Fruit fly (Drosophila melanogaster) whole organism, embryonic: ENCODE results near the gene CG16852.

Experiments
- Antp ChIP-seq: fragments of 200-800 bp; sonication (Bioruptor generic); optimal IDR thresholded peaks from 3 replicates; lab custom pipeline; 2016; ENCODE audit warnings: missing biosample characterization, missing genetic modification characterization
- Atf3 ChIP-seq: fragments of 200-800 bp; sonication (Bioruptor generic); optimal IDR thresholded peaks from 3 replicates; lab custom pipeline; 2016; ENCODE audit warnings: missing biosample characterization, missing genetic modification characterization
- BtbVII ChIP-seq: fragments of 200-800 bp; sonication (Bioruptor generic); optimal IDR thresholded peaks from 3 replicates; lab custom pipeline; 2017; ENCODE audit warnings: missing biosample characterization, mild to moderate bottlenecking, missing genetic modification characterization
- Bteb2 ChIP-seq: fragments of 200-800 bp; sonication (Bioruptor generic); optimal IDR thresholded peaks from 2 replicates; lab custom pipeline; 2016; ENCODE audit warnings: missing biosample characterization, missing genetic modification characterization
- CG10147 ChIP-seq: fragments of 200-800 bp; sonication (Bioruptor generic); optimal IDR thresholded peaks from 2 replicates; lab custom pipeline; 2019; ENCODE audit warnings: missing biosample characterization, mild to moderate bottlenecking, missing genetic modification characterization, moderate library complexity
- CG10209 ChIP-seq: fragments of 200-800 bp; sonication (Bioruptor generic); optimal IDR thresholded peaks from 3 replicates; lab custom pipeline; 2017; ENCODE audit warnings: missing biosample characterization, mild to moderate bottlenecking, missing genetic modification characterization, missing genetic modification reagents
- CG14014 ChIP-seq: fragments of 200-800 bp; sonication (Bioruptor generic); IDR thresholded peaks from 2 replicates; pipeline ENCODE4 v1.3.6; 2022; ENCODE audit warnings: missing biosample characterization, missing genetic modification characterization
- CG15011 ChIP-seq: fragments of 200-800 bp; sonication (Bioruptor generic); optimal IDR thresholded peaks from 3 replicates; lab custom pipeline; 2018; ENCODE audit warnings: missing biosample characterization, mild to moderate bottlenecking, missing genetic modification characterization
- CG18262 ChIP-seq: fragments of 200-800 bp; optimal IDR thresholded peaks from 3 replicates; lab custom pipeline; 2019; ENCODE audit warnings: missing biosample characterization, mild to moderate bottlenecking, missing genetic modification characterization, moderate library complexity
- CG18599 ChIP-seq: fragments of 200-800 bp; sonication (Bioruptor generic); optimal IDR thresholded peaks from 3 replicates; lab custom pipeline; 2017; ENCODE audit warnings: missing biosample characterization, missing genetic modification characterization, mild to moderate bottlenecking, moderate library complexity, missing genetic modification reagents
- CG32532 ChIP-seq: fragments of 200-800 bp; sonication (Bioruptor generic); IDR thresholded peaks from 2 replicates; pipeline ENCODE4 v1.3.6; 2022; ENCODE audit warnings: missing biosample characterization, missing genetic modification characterization
- CG34422 ChIP-seq: fragments of 200-800 bp; sonication (Bioruptor generic); IDR thresholded peaks from 3 replicates; pipeline ENCODE4 v1.3.6; 2022; ENCODE audit warnings: missing biosample characterization, missing genetic modification characterization
- CG3838 ChIP-seq: fragments of 200-800 bp; sonication (Bioruptor generic); optimal IDR thresholded peaks from 3 replicates; lab custom pipeline; 2016; ENCODE audit warnings: missing biosample characterization, missing genetic modification characterization
- CG3847 ChIP-seq: fragments of 200-800 bp; sonication (Bioruptor generic); IDR thresholded peaks from 2 replicates; pipeline ENCODE4 v1.3.6; 2022; ENCODE audit warnings: missing biosample characterization, missing genetic modification characterization
- CG42726 ChIP-seq: fragments of 200-800 bp; sonication (Bioruptor generic); IDR thresholded peaks from 2 replicates; pipeline ENCODE4 v1.3.6; 2022; ENCODE audit warnings: missing biosample characterization, missing genetic modification characterization; ENCODE audit not compliant: partially characterized antibody
- CG43689 ChIP-seq: fragments of 200-800 bp; sonication (Bioruptor generic); IDR thresholded peaks from 2 replicates; pipeline ENCODE4 v1.3.6; 2022; ENCODE audit warnings: missing biosample characterization, missing genetic modification characterization
- CG4404 ChIP-seq: fragments of 200-800 bp; sonication (Bioruptor generic); IDR thresholded peaks from 2 replicates; pipeline ENCODE4 v1.3.6; 2022; ENCODE audit warnings: missing biosample characterization, missing genetic modification characterization
- CG5953 ChIP-seq: fragments of 200-800 bp; sonication (Bioruptor generic); IDR thresholded peaks from 2 replicates; pipeline ENCODE4 v1.3.6; 2022; ENCODE audit warnings: missing biosample characterization, missing genetic modification characterization
- CG6654 ChIP-seq: fragments of 200-800 bp; sonication (Bioruptor generic); optimal IDR thresholded peaks from 2 replicates; lab custom pipeline; 2017; ENCODE audit warnings: missing biosample characterization, mild to moderate bottlenecking, missing genetic modification characterization
- CG8478 ChIP-seq: fragments of >200 bp; optimal IDR thresholded peaks from 2 replicates; lab custom pipeline; 2018
- Fer1 ChIP-seq: fragments of 200-800 bp; sonication (Bioruptor generic); optimal IDR thresholded peaks from 2 replicates; lab custom pipeline; 2017; ENCODE audit warnings: missing biosample characterization, mild to moderate bottlenecking, missing genetic modification characterization
- H2.0 ChIP-seq: fragments of 200-800 bp; sonication (Bioruptor generic); IDR thresholded peaks from 2 replicates; pipeline ENCODE4 v1.3.6; 2022; ENCODE audit warnings: missing biosample characterization, missing genetic modification characterization
- Nf-YA ChIP-seq: fragments of 200-800 bp; sonication (Bioruptor generic); IDR thresholded peaks from 2 replicates; pipeline ENCODE4 v1.3.6; 2022; ENCODE audit warnings: missing biosample characterization, missing genetic modification characterization
- Ptx1 ChIP-seq: fragments of 200-800 bp; sonication (Bioruptor generic); IDR thresholded peaks from 2 replicates; pipeline ENCODE4 v1.3.6; 2022; ENCODE audit warnings: missing biosample characterization, missing genetic modification characterization
- Rx ChIP-seq: fragments of 200-800 bp; sonication (Bioruptor generic); IDR thresholded peaks from 2 replicates; pipeline ENCODE4 v1.3.6; 2022; ENCODE audit warnings: missing biosample characterization, missing genetic modification characterization
- Sox102F ChIP-seq: fragments of 200-800 bp; sonication (Bioruptor generic); optimal IDR thresholded peaks from 2 replicates; lab custom pipeline; 2018; ENCODE audit warnings: missing biosample characterization, mild to moderate bottlenecking, missing genetic modification characterization, moderate library complexity
- ab ChIP-seq: fragments of 200-800 bp; sonication (Bioruptor generic); optimal IDR thresholded peaks from 2 replicates; lab custom pipeline; 2016; ENCODE audit warnings: missing biosample characterization, missing genetic modification characterization
- ara ChIP-seq: fragments of 200-800 bp; sonication (Bioruptor generic); IDR thresholded peaks from 2 replicates; pipeline ENCODE4 v1.3.6; 2022; ENCODE audit warnings: missing biosample characterization, missing genetic modification characterization
- bab2 ChIP-seq: fragments of 200-800 bp; sonication (Bioruptor generic); optimal IDR thresholded peaks from 2 replicates; lab custom pipeline; 2016; ENCODE audit warnings: missing biosample characterization, missing genetic modification characterization
- bbx ChIP-seq: fragments of 200-800 bp; sonication (Bioruptor generic); IDR thresholded peaks from 2 replicates; pipeline ENCODE4 v1.3.6; 2022; ENCODE audit warnings: missing biosample characterization, missing genetic modification characterization; ENCODE audit not compliant: partially characterized antibody
- cg ChIP-seq: fragments of 200-800 bp; sonication (Bioruptor generic); optimal IDR thresholded peaks from 3 replicates; lab custom pipeline; 2019; ENCODE audit warnings: missing biosample characterization, mild to moderate bottlenecking, missing genetic modification characterization, moderate library complexity
- croc ChIP-seq: fragments of 200-800 bp; sonication (Bioruptor generic); conservative IDR thresholded peaks from 3 replicates; pipeline ENCODE4 v1.3.6; 2022; ENCODE audit warnings: missing biosample characterization, missing genetic modification characterization
- emc ChIP-seq: fragments of 200-800 bp; sonication (Bioruptor generic); optimal IDR thresholded peaks from 2 replicates; lab custom pipeline; 2016; ENCODE audit warnings: missing biosample characterization, missing genetic modification characterization
- ewg ChIP-seq: fragments of 200-800 bp; sonication (Bioruptor generic); optimal IDR thresholded peaks from 3 replicates; lab custom pipeline; 2017; ENCODE audit warnings: mild to moderate bottlenecking, missing biosample characterization, missing genetic modification reagents, missing genetic modification characterization
- fd102C ChIP-seq: fragments of 200-800 bp; sonication (Bioruptor generic); optimal IDR thresholded peaks from 2 replicates; lab custom pipeline; 2018; ENCODE audit warnings: missing biosample characterization, mild to moderate bottlenecking, missing genetic modification characterization, moderate library complexity
- fd3F ChIP-seq: fragments of 200-800 bp; sonication (Bioruptor generic); optimal IDR thresholded peaks from 2 replicates; lab custom pipeline; 2018; ENCODE audit warnings: missing biosample characterization, mild to moderate bottlenecking, missing genetic modification characterization, moderate library complexity
- gcm2 ChIP-seq: fragments of 200-800 bp; sonication (Bioruptor generic); optimal IDR thresholded peaks from 2 replicates; lab custom pipeline; 2016; ENCODE audit warnings: missing biosample characterization, missing genetic modification characterization
- her ChIP-seq: fragments of 200-800 bp; sonication (Bioruptor generic); optimal IDR thresholded peaks from 2 replicates; lab custom pipeline; 2016; ENCODE audit warnings: missing biosample characterization, missing genetic modification characterization
- insv ChIP-seq, 2 experiments: fragments of 200-800 bp; sonication (Bioruptor generic); optimal IDR thresholded peaks; 3 replicates each; lab custom pipeline; 2016 to 2018; ENCODE audit warnings: missing biosample characterization in 2 of 2, missing genetic modification characterization in 2 of 2
- lov ChIP-seq, 2 experiments: fragments of 200-800 bp in 1 of 2; fragments of >200 bp in 1 of 2; sonication (Bioruptor generic) in 1 of 2; IDR thresholded peaks in 1 of 2; optimal IDR thresholded peaks in 1 of 2; 2 replicates in 1 of 2; 3 replicates in 1 of 2; pipeline versions ENCODE4 v1.3.6 to Lab custom; 2017 to 2022; ENCODE audit warnings: missing biosample characterization in 1 of 2, missing genetic modification characterization in 1 of 2
- nau ChIP-seq: fragments of 200-800 bp; sonication (Bioruptor generic); optimal IDR thresholded peaks from 3 replicates; lab custom pipeline; 2017; ENCODE audit warnings: missing biosample characterization, mild to moderate bottlenecking, missing genetic modification characterization, missing genetic modification reagents
- pan ChIP-seq, 4 experiments: fragments of >200 bp in 3 of 4; fragments of 200-800 bp in 1 of 4; sonication (Bioruptor generic) in 1 of 4; optimal IDR thresholded peaks in 3 of 4; IDR thresholded peaks in 1 of 4; 2 replicates each; pipeline versions ENCODE4 v1.3.6 to Lab custom; 2017 to 2022; ENCODE audit warnings: missing biosample characterization in 2 of 4, missing genetic modification characterization in 2 of 4, mixed read lengths in 1 of 4
- shn ChIP-seq: fragments of 200-800 bp; sonication (Bioruptor generic); optimal IDR thresholded peaks from 3 replicates; lab custom pipeline; 2016; ENCODE audit warnings: missing biosample characterization, missing genetic modification characterization
- sim ChIP-seq: fragments of 200-800 bp; sonication (Bioruptor generic); IDR thresholded peaks from 2 replicates; pipeline ENCODE4 v1.3.6; 2022; ENCODE audit warnings: missing biosample characterization, missing genetic modification characterization
- slp2 ChIP-seq: fragments of 200-800 bp; sonication (Bioruptor generic); optimal IDR thresholded peaks from 2 replicates; lab custom pipeline; 2016; ENCODE audit warnings: missing biosample characterization, missing genetic modification characterization
- tll ChIP-seq, 2 experiments: fragments of 200-800 bp in 1 of 2; fragments of >200 bp in 1 of 2; sonication (Bioruptor generic) in 1 of 2; optimal IDR thresholded peaks; 2 replicates each; lab custom pipeline; 2017 to 2019; ENCODE audit warnings: missing biosample characterization in 2 of 2, missing genetic modification characterization in 2 of 2, mild to moderate bottlenecking in 1 of 2, moderate library complexity in 1 of 2
- tup ChIP-seq: fragments of 200-800 bp; sonication (Bioruptor generic); optimal IDR thresholded peaks from 2 replicates; lab custom pipeline; 2016; ENCODE audit warnings: missing biosample characterization, mild to moderate bottlenecking, missing genetic modification characterization, moderate library complexity
- zfh2 ChIP-seq: fragments of 200-800 bp; sonication (Bioruptor generic); optimal IDR thresholded peaks from 2 replicates; lab custom pipeline; 2016; ENCODE audit warnings: missing biosample characterization, missing genetic modification characterization

CG16852 gene

dm6 chr2L:13512182-13513032 lies 28.1 kb upstream of the CG16852 start (continued):
- TF ChIP-seq nau (GFP tag; lab: Kevin White, UChicago) (no peak), Antp (peak; percentile 10), Ptx1 (peak; percentile 61; the same call in 1 of the 2 replicates), CG43689 (no peak), fd3F (peak; percentile 39), insv (GFP tag; optimal IDR thresholded peaks at IDR 0.05; lab: Kevin White, UChicago) (no peak), bab2 (GFP tag; lab: Kevin White, UChicago) (peak; percentile 12), emc (GFP tag; lab: Kevin White, UChicago) (no peak), Sox102F (GFP tag; lab: Kevin White, UChicago) (peak; percentile 47), Bteb2 (GFP tag; lab: Kevin White, UChicago) (peak; percentile 26), CG10209 (GFP tag; lab: Kevin White, UChicago) (no peak), lov (optimal IDR thresholded peaks at IDR 0.05; lab: Kevin White, UChicago) (no peak), lov (GFP tag; IDR thresholded peaks at IDR 0.05; lab: Robert Waterston, UW) (no peak), CG34422 (GFP tag; lab: Robert Waterston, UW) (peak; percentile 38; the same call in 1 of the 3 replicates), cg (GFP tag; lab: Kevin White, UChicago) (no peak), Nf-YA (no peak), tll (GFP tag; optimal IDR thresholded peaks at IDR 0.05; lab: Kevin White, UChicago) (no peak), CG5953 (GFP tag; lab: Robert Waterston, UW) (no peak), fd102C (GFP tag; lab: Kevin White, UChicago) (no peak), CG18599 (GFP tag; lab: Kevin White, UChicago) (no peak), ewg (GFP tag; lab: Kevin White, UChicago) (no peak), her (GFP tag; lab: Kevin White, UChicago) (peak; percentile 6), BtbVII (GFP tag; lab: Kevin White, UChicago) (no peak), Atf3 (GFP tag; lab: Kevin White, UChicago) (no peak), sim (no peak), tup (GFP tag; lab: Kevin White, UChicago) (no peak), Rx (no peak), CG15011 (GFP tag; lab: Kevin White, UChicago) (no peak), CG3838 (no peak), croc (GFP tag; lab: Robert Waterston, UW) (no peak), gcm2 (no peak), CG8478 (no peak), zfh2 (GFP tag; lab: Kevin White, UChicago) (no peak), ara (GFP tag; lab: Robert Waterston, UW) (no peak), CG32532 (peak; percentile 37; the same call in 1 of the 2 replicates), pan (optimal IDR thresholded peaks at IDR 0.05; lab: Kevin White, UChicago) (no peak), pan (GFP tag; optimal IDR thresholded peaks at IDR 0.05 in 1 of 2, IDR thresholded peaks at IDR 0.05 in 1 of 2) (peak in 1 of 2 experiments; percentile 48), CG10147 (GFP tag; lab: Kevin White, UChicago) (no peak), CG4404 (GFP tag; lab: Robert Waterston, UW) (no peak), CG3847 (GFP tag; lab: Robert Waterston, UW) (peak; percentile 31; the same call in 1 of the 2 replicates), bbx (GFP tag; lab: Robert Waterston, UW) (no peak), CG14014 (GFP tag; lab: Robert Waterston, UW) (no peak), ab (no peak), slp2 (GFP tag; lab: Kevin White, UChicago) (no peak), Fer1 (GFP tag; lab: Kevin White, UChicago) (no peak), CG42726 (GFP tag; lab: Robert Waterston, UW) (0 out of 2 replicates have a peak, but pooled peaks have one; percentile 19), CG18262 (peak; percentile 18), shn (GFP tag; lab: Kevin White, UChicago) (no peak), CG6654 (GFP tag; lab: Kevin White, UChicago) (no peak), H2.0 (GFP tag; lab: Robert Waterston, UW) (peak; percentile 23; the same call in 1 of the 2 replicates)
